Worm (Caenorhabditis elegans): ENCODE results near the gene hen-1.

The hen-1 gene

DNA sequence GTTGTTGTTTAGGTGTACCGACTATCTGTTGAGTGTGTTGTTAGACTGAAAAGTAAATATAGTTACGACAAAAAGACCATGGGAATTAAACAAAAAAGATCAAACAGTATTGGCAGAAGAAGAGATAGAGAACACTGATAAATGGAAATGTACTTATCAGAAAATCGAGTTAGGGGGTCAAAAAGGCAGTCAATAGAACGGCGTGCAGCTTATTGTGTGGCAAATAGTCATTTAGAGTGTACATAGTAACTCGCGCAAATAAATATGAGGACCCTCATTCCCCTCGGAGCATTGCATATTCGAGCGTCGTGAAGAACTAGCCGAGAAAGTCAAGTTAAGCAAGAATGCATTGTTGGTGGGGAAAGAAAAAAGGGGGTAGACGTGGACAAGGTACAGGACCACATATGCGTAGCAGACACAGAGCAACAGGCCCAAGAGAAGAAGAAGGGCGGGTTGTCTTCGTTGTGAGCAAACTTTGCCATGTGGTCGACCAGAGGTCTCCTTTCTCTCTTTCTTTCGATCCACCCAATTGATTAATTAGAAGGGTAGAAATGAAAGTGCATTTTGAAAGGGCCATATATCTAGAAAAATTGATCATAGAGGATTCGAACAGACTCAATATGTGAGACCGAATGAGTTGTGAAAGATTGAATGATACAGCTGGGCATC is 34.5 kb upstream of the hen-1 start, which contains the start of gene lam-2:
Gene lam-2 (minus strand): TSS at position 51 of the 669 bp plus-strand sequence.
- no peak for TF ChIP-seq nhr-76 (tag; optimal IDR thresholded peaks at IDR 0.05)
- TF ChIP-seq lin-32 (GFP tag; optimal IDR thresholded peaks at IDR 0.05): no peak
- TF ChIP-seq elt-3 (tag; optimal IDR thresholded peaks at IDR 0.05): no peak
- no peak for TF ChIP-seq snpc-4 (tag; optimal IDR thresholded peaks at IDR 0.05)
- TF ChIP-seq pha-4 (tag; optimal IDR thresholded peaks at IDR 0.05): peak; percentile 17
- TF ChIP-seq ceh-39 (tag; optimal IDR thresholded peaks at IDR 0.05): no peak
- peak; percentile 56 for TF ChIP-seq hlh-1 (tag; optimal IDR thresholded peaks at IDR 0.05)
- no peak for TF ChIP-seq mep-1 (tag; optimal IDR thresholded peaks at IDR 0.05)
- TF ChIP-seq nhr-28 (tag; optimal IDR thresholded peaks at IDR 0.05): no peak
- no peak for TF ChIP-seq sem-2 (GFP tag; optimal IDR thresholded peaks at IDR 0.05)
- peak; percentile 6 for TF ChIP-seq mls-2 (tag; optimal IDR thresholded peaks at IDR 0.05)
- no peak for TF ChIP-seq ham-2 (GFP tag; optimal IDR thresholded peaks at IDR 0.05)
- TF ChIP-seq nhr-237 (tag; optimal IDR thresholded peaks at IDR 0.05): no peak
- no peak for TF ChIP-seq nhr-12 (tag; optimal IDR thresholded peaks at IDR 0.05)
- no peak for TF ChIP-seq cnd-1 (tag; optimal IDR thresholded peaks at IDR 0.05)
- TF ChIP-seq mab-5 (tag; optimal IDR thresholded peaks at IDR 0.05): no peak
- no peak for TF ChIP-seq ceh-83 (GFP tag; optimal IDR thresholded peaks at IDR 0.05)
- no peak for TF ChIP-seq zip-8 (tag; optimal IDR thresholded peaks at IDR 0.05)
- no peak for TF ChIP-seq ces-1 (GFP tag; optimal IDR thresholded peaks at IDR 0.05)
- peak; percentile 51 for TF ChIP-seq unc-120 (tag; optimal IDR thresholded peaks at IDR 0.05; ENCODE audit: poor library complexity, severe bottlenecking)

DNA sequence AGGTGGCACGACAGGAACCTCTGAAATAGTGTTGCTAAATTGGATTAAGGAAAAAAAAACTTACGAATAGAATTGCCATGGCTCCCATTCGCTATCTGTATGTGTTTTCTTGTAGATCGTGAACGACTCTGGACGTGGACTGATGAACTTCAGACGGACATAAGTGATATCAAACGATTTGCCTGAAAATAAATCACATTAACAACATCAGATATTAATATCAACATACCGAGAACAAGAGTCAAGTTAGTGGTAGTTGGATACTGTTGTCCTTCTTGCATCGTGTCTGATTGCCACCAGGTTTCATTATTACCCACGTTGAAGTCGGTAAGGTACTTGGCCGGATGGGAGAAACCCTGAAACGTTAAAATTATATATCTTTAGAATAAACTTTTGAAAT is 32.9 kb upstream of the hen-1 start:
- TF ChIP-seq tbx-8 (GFP tag; optimal IDR thresholded peaks at IDR 0.05): no peak
- no peak for TF ChIP-seq M03D4.4 (tag; optimal IDR thresholded peaks at IDR 0.05)
- no peak for TF ChIP-seq nhr-12 (tag; optimal IDR thresholded peaks at IDR 0.05)
- TF ChIP-seq nhr-76 (tag; optimal IDR thresholded peaks at IDR 0.05): no peak
- TF ChIP-seq bed-3 (GFP tag; optimal IDR thresholded peaks at IDR 0.05): no peak
- no peak for TF ChIP-seq pha-4 (tag; optimal IDR thresholded peaks at IDR 0.05)
- TF ChIP-seq flh-1 (GFP tag; optimal IDR thresholded peaks at IDR 0.05): no peak
- no peak for TF ChIP-seq mls-2 (tag; optimal IDR thresholded peaks at IDR 0.05)
- TF ChIP-seq ceh-43 (GFP tag; optimal IDR thresholded peaks at IDR 0.05): no peak

DNA sequence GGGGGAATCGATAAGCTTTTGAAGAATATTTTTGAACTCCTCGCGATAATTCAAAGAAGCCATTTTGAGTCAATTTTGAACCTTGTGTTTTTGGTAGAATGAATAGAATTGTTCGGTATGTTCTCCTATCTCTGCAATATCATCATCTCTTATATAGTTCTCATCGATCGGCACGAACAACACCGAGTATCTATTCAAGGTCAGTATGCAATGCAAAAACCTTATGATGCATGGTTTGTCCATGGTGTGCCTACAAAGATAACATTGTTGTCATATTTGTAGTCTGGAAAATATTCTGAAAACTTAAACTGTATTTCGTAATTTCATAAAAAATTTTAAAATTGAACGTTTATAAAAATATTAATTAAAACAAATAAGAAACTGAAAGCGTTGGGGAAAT is 26.7 kb upstream of the hen-1 start, which contains the start of gene alh-10:
Gene alh-10 (minus strand): TSS at position 127 of the 400 bp plus-strand sequence.
- no peak for TF ChIP-seq nhr-28 (tag; optimal IDR thresholded peaks at IDR 0.05)
- no peak for TF ChIP-seq zip-8 (tag; optimal IDR thresholded peaks at IDR 0.05)
- no peak for TF ChIP-seq ceh-39 (tag; optimal IDR thresholded peaks at IDR 0.05)
- TF ChIP-seq mab-5 (tag; optimal IDR thresholded peaks at IDR 0.05): no peak
- TF ChIP-seq pha-4 (tag; optimal IDR thresholded peaks at IDR 0.05): no peak
- TF ChIP-seq mls-2 (tag; optimal IDR thresholded peaks at IDR 0.05): no peak
- TF ChIP-seq lin-13 (tag; optimal IDR thresholded peaks at IDR 0.05): no peak
- no peak for TF ChIP-seq lin-32 (GFP tag; optimal IDR thresholded peaks at IDR 0.05)
- no peak for TF ChIP-seq ham-2 (GFP tag; optimal IDR thresholded peaks at IDR 0.05)
- TF ChIP-seq mep-1 (tag; optimal IDR thresholded peaks at IDR 0.05): no peak
- TF ChIP-seq ceh-83 (GFP tag; optimal IDR thresholded peaks at IDR 0.05): no peak
- no peak for TF ChIP-seq snpc-4 (tag; optimal IDR thresholded peaks at IDR 0.05)
- no peak for TF ChIP-seq M03D4.4 (tag; optimal IDR thresholded peaks at IDR 0.05)
- no peak for TF ChIP-seq ceh-43 (GFP tag; optimal IDR thresholded peaks at IDR 0.05)

DNA sequence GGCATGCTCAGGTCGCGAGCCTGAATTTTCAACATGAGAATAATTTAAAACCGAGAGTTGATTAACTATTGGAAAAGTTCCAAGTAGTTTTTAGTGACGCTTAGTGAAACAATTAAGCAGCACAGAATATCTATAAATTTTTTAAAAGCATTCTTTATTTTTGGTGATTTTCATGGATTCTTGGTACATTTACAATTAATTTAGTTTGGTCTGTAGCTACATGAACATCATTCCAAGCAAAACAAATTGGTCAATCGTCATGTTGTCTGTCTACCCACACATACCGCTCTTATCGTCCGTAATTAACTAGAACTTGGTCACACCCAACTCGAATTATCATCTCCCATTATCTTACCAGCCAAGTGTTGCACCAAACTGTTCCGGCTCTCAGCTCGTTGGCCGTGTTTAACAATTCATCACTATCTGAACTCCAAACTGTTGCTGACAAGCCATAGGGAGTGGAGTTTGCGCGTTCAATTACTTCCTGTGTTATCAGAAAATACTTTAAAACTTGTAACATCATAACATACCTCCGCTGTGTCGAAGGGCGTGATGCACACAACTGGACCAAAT is 24.0 kb upstream of the hen-1 start:
- TF ChIP-seq nhr-2 (tag; optimal IDR thresholded peaks at IDR 0.05) (no peak), unc-120 (tag; optimal IDR thresholded peaks at IDR 0.05; ENCODE audit: poor library complexity, severe bottlenecking) (no peak)

DNA sequence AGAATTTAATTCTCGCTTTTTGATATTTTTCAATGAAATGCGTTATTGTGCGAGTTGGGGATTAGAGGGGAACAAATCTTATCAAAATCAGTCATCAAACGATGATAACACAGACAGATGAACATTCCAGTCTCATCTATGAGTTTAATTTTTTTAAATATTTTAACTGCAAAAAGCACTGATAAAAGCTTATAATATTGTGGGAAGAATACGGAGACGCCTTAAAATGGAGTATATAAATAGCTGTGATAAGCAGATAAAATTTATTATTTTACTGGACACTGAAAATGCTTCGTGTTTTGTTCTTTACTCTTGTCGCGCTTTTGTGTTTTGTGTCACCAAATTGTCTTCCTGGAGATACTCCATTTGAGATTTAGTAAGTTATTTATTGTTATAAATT is 22.8 kb upstream of the hen-1 start, which contains the start of gene clec-86:
Gene clec-86 (plus strand): TSS at position 262 of the 400 bp plus-strand sequence.
- TF ChIP-seq unc-62 (GFP tag; optimal IDR thresholded peaks at IDR 0.05) (no peak), bed-3 (GFP tag; optimal IDR thresholded peaks at IDR 0.05) (no peak), cnd-1 (tag; optimal IDR thresholded peaks at IDR 0.05) (no peak), nhr-28 (tag; optimal IDR thresholded peaks at IDR 0.05) (no peak), ztf-11 (tag; optimal IDR thresholded peaks at IDR 0.05) (no peak), nhr-12 (tag; optimal IDR thresholded peaks at IDR 0.05) (no peak), flh-1 (GFP tag; optimal IDR thresholded peaks at IDR 0.05) (no peak), snpc-4 (tag; optimal IDR thresholded peaks at IDR 0.05) (no peak), elt-3 (tag; optimal IDR thresholded peaks at IDR 0.05) (no peak), sptf-1 (tag; optimal IDR thresholded peaks at IDR 0.05) (no peak), drap-1 (GFP tag; optimal IDR thresholded peaks at IDR 0.05) (no peak), sem-2 (GFP tag; optimal IDR thresholded peaks at IDR 0.05) (no peak), lsy-2 (tag; optimal IDR thresholded peaks at IDR 0.05) (no peak)

All from whole organism, mixed stage, embryonic.